ENCODE assay signal across 1 fruit fly cellular context in the genomic region with DNA sequence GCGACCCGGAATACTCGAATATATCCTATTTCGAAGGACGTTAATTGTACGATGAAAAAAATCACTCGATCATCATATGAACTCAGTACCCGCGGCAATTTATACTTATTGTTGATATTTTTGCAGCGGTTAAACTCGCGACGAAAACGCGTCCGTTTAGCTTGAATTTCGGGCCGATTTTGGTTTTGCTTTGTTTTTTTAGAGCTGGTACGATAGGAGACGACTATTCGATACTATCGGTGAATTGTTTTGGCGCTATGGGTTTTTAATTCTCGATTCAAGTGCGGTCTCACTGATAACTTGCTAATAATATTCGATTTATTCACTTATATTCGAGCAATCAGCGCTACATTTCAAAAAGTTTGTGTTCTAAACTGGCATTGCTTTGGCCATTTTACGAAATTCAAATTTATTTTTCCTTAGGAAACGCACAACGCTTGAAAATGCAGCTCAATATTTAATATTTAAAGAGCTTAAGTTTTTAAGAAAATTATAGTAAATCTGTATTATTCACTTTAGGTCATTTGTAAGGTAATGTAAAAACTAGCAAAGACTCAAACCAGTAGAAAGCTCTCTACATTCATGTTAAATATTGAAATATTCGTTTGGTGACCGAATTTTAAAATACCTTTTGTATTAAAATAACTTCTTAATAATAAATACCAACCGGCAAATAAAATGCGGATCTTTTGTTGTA.
TF ChIP-seq lines count a peak whose summit lies in the region.

Gene Spn (minus strand): TSS at position 175 of the 697 bp plus-strand sequence.

TF ChIP-seq in whole organism, embryonic, 481 proteins besides CTCF, POLR2A, EP300 and RAD21 (continued from another document and continues in another):
- TF ChIP-seq CG10147 (GFP tag; optimal IDR thresholded peaks at IDR 0.05; lab: Kevin White, UChicago), result no peak
- TF ChIP-seq CG33213 (GFP tag; optimal IDR thresholded peaks at IDR 0.05; lab: Kevin White, UChicago), result peak; percentile 80
- TF ChIP-seq CG11695 (GFP tag; IDR thresholded peaks at IDR 0.05; lab: Robert Waterston, UW), result no peak
- TF ChIP-seq Xrp1 (GFP tag; IDR thresholded peaks at IDR 0.05; lab: Robert Waterston, UW), result no peak
- TF ChIP-seq CG2889 (GFP tag; IDR thresholded peaks at IDR 0.05; lab: Robert Waterston, UW), result no peak
- no peak for TF ChIP-seq CG1529 (GFP tag; optimal IDR thresholded peaks at IDR 0.05; lab: Kevin White, UChicago)
- TF ChIP-seq CG4360 (GFP tag; IDR thresholded peaks at IDR 0.05; lab: Robert Waterston, UW), result no peak
- no peak for TF ChIP-seq Nf-YC (tag; optimal IDR thresholded peaks at IDR 0.05; lab: Kevin White, UChicago)
- no peak for TF ChIP-seq Awh (GFP tag; IDR thresholded peaks at IDR 0.05; lab: Robert Waterston, UW)
- no peak for TF ChIP-seq Poxn (GFP tag; IDR thresholded peaks at IDR 0.05; lab: Robert Waterston, UW)
- TF ChIP-seq CG18599 (GFP tag; optimal IDR thresholded peaks at IDR 0.05; lab: Kevin White, UChicago), result peak; percentile 33
- TF ChIP-seq Tbp (GFP tag; optimal IDR thresholded peaks at IDR 0.05; lab: Kevin White, UChicago), result no peak
- peak; percentile 86 for TF ChIP-seq Lhr (GFP tag; optimal IDR thresholded peaks at IDR 0.05; lab: Kevin White, UChicago)
- no peak for TF ChIP-seq kni (GFP tag; optimal IDR thresholded peaks at IDR 0.05; lab: Kevin White, UChicago)
- no peak for TF ChIP-seq sima (GFP tag; optimal IDR thresholded peaks at IDR 0.05; lab: Kevin White, UChicago)
- TF ChIP-seq chm (GFP tag; IDR thresholded peaks at IDR 0.05; lab: Robert Waterston, UW), result peak; percentile 82
- TF ChIP-seq Dp (GFP tag; optimal IDR thresholded peaks at IDR 0.05; lab: Kevin White, UChicago), result peak; percentile 91
- TF ChIP-seq lbe (GFP tag; optimal IDR thresholded peaks at IDR 0.05; lab: Kevin White, UChicago), result peak; percentile 22
- TF ChIP-seq sqz (GFP tag; optimal IDR thresholded peaks at IDR 0.05; lab: Kevin White, UChicago), result peak; percentile 16
- TF ChIP-seq Dip3 (GFP tag; optimal IDR thresholded peaks at IDR 0.05; lab: Kevin White, UChicago), result no peak
- TF ChIP-seq crp (GFP tag; optimal IDR thresholded peaks at IDR 0.05; lab: Kevin White, UChicago), result no peak
- TF ChIP-seq tin (GFP tag; optimal IDR thresholded peaks at IDR 0.05; lab: Kevin White, UChicago), result no peak
- TF ChIP-seq gsb-n (tag; optimal IDR thresholded peaks at IDR 0.05; lab: Kevin White, UChicago), result no peak
- TF ChIP-seq gfzf (GFP tag; optimal IDR thresholded peaks at IDR 0.05; lab: Kevin White, UChicago), result peak; percentile 95
- no peak for TF ChIP-seq gce (GFP tag; IDR thresholded peaks at IDR 0.05; lab: Robert Waterston, UW)
- TF ChIP-seq CG4707 (GFP tag; optimal IDR thresholded peaks at IDR 0.05; lab: Kevin White, UChicago), result no peak
- TF ChIP-seq CG4328 (GFP tag; optimal IDR thresholded peaks at IDR 0.05; lab: Kevin White, UChicago), result no peak
- no peak; the same call in 3 of the 4 replicates for TF ChIP-seq Gug (GFP tag; IDR thresholded peaks at IDR 0.05; lab: Robert Waterston, UW)
- TF ChIP-seq CG34376 (GFP tag; optimal IDR thresholded peaks at IDR 0.05; lab: Kevin White, UChicago), result peak; percentile 20
- TF ChIP-seq Dad (GFP tag; optimal IDR thresholded peaks at IDR 0.05; lab: Kevin White, UChicago), result no peak
- no peak for TF ChIP-seq CG17802 (tag; optimal IDR thresholded peaks at IDR 0.05; lab: Kevin White, UChicago)
- TF ChIP-seq her (GFP tag; optimal IDR thresholded peaks at IDR 0.05; lab: Kevin White, UChicago), result peak; percentile 42
- TF ChIP-seq aop (GFP tag; IDR thresholded peaks at IDR 0.05; lab: Robert Waterston, UW), result no peak
- peak; percentile 89 for TF ChIP-seq stwl (tag; optimal IDR thresholded peaks at IDR 0.05; lab: Kevin White, UChicago)
- peak; percentile 94 for TF ChIP-seq pzg (GFP tag; optimal IDR thresholded peaks at IDR 0.05; lab: Kevin White, UChicago)
- TF ChIP-seq cg (GFP tag; optimal IDR thresholded peaks at IDR 0.05; lab: Kevin White, UChicago), result no peak
- peak; percentile 24 for TF ChIP-seq Fer1 (GFP tag; optimal IDR thresholded peaks at IDR 0.05; lab: Kevin White, UChicago)
- no peak for TF ChIP-seq CG10959 (GFP tag; IDR thresholded peaks at IDR 0.05; lab: Robert Waterston, UW)
- peak; percentile 40 for TF ChIP-seq pho (GFP tag; optimal IDR thresholded peaks at IDR 0.05; lab: Kevin White, UChicago)
- TF ChIP-seq btn (GFP tag; optimal IDR thresholded peaks at IDR 0.05; lab: Kevin White, UChicago), result no peak
- TF ChIP-seq Drgx (GFP tag; IDR thresholded peaks at IDR 0.05; lab: Robert Waterston, UW), result peak; percentile 61
- TF ChIP-seq wek (GFP tag; optimal IDR thresholded peaks at IDR 0.05; lab: Kevin White, UChicago), result no peak
- TF ChIP-seq CG18011 (GFP tag; optimal IDR thresholded peaks at IDR 0.05; lab: Kevin White, UChicago), result no peak
- no peak for TF ChIP-seq ATbp (GFP tag; optimal IDR thresholded peaks at IDR 0.05; lab: Kevin White, UChicago)
- no peak for TF ChIP-seq CG4820 (GFP tag; optimal IDR thresholded peaks at IDR 0.05; lab: Kevin White, UChicago)
- peak; percentile 98 for TF ChIP-seq Sry-δ (GFP tag; optimal IDR thresholded peaks at IDR 0.05; lab: Kevin White, UChicago)
- TF ChIP-seq Stat92E (GFP tag; optimal IDR thresholded peaks at IDR 0.05; lab: Kevin White, UChicago), result peak in 1 of 3 experiments; percentile 81
- peak; percentile 49; the same call in 1 of the 3 replicates for TF ChIP-seq ci (GFP tag; IDR thresholded peaks at IDR 0.05; lab: Robert Waterston, UW)
- peak; percentile 99 for TF ChIP-seq bbx (GFP tag; IDR thresholded peaks at IDR 0.05; lab: Robert Waterston, UW; ENCODE audit: partially characterized antibody)
- TF ChIP-seq CG1647 (GFP tag; optimal IDR thresholded peaks at IDR 0.05; lab: Kevin White, UChicago), result no peak
- no peak for TF ChIP-seq Doc2 (GFP tag; IDR thresholded peaks at IDR 0.05; lab: Robert Waterston, UW)
- TF ChIP-seq ham (GFP tag; IDR thresholded peaks at IDR 0.05; lab: Robert Waterston, UW), result no peak
- peak; percentile 60 for TF ChIP-seq sob (GFP tag; IDR thresholded peaks at IDR 0.05; lab: Robert Waterston, UW)
- no peak for TF ChIP-seq CG2199 (GFP tag; IDR thresholded peaks at IDR 0.05; lab: Robert Waterston, UW)
- no peak for TF ChIP-seq zfh1 (GFP tag; IDR thresholded peaks at IDR 0.05; lab: Robert Waterston, UW)
- TF ChIP-seq B-H2 (GFP tag; optimal IDR thresholded peaks at IDR 0.05; lab: Kevin White, UChicago), result peak; percentile 30
- TF ChIP-seq sr (GFP tag; IDR thresholded peaks at IDR 0.05; lab: Robert Waterston, UW), result no peak
- TF ChIP-seq dmrt99B (tag; optimal IDR thresholded peaks at IDR 0.05; lab: Kevin White, UChicago), result no peak
- no peak for TF ChIP-seq CG12769 (tag; optimal IDR thresholded peaks at IDR 0.05; lab: Kevin White, UChicago)
- TF ChIP-seq schlank (tag; optimal IDR thresholded peaks at IDR 0.05; lab: Kevin White, UChicago), result no peak
- no peak for TF ChIP-seq en (GFP tag; optimal IDR thresholded peaks at IDR 0.05; lab: Kevin White, UChicago)
- TF ChIP-seq Blimp-1 (GFP tag; optimal IDR thresholded peaks at IDR 0.05; lab: Kevin White, UChicago), result no peak
- TF ChIP-seq CG8924 (tag; optimal IDR thresholded peaks at IDR 0.05; lab: Kevin White, UChicago), result peak; percentile 32
- no peak for TF ChIP-seq CG11085 (GFP tag; IDR thresholded peaks at IDR 0.05; lab: Robert Waterston, UW)
- TF ChIP-seq Sin3A (optimal IDR thresholded peaks at IDR 0.05; lab: Kevin White, UChicago), result peak; percentile 57
- no peak for TF ChIP-seq CG6272 (GFP tag; IDR thresholded peaks at IDR 0.05; lab: Robert Waterston, UW)
- no peak for TF ChIP-seq CG15073 (GFP tag; optimal IDR thresholded peaks at IDR 0.05; lab: Kevin White, UChicago)
- peak; percentile 70 for TF ChIP-seq trem (tag; optimal IDR thresholded peaks at IDR 0.05; lab: Kevin White, UChicago)
- TF ChIP-seq oc (tag; optimal IDR thresholded peaks at IDR 0.05; lab: Kevin White, UChicago), result no peak
- no peak for TF ChIP-seq CG10979 (tag; optimal IDR thresholded peaks at IDR 0.05; lab: Kevin White, UChicago)
- peak; percentile 16 for TF ChIP-seq HLH54F (GFP tag; optimal IDR thresholded peaks at IDR 0.05; lab: Kevin White, UChicago)
- TF ChIP-seq zen2 (GFP tag; IDR thresholded peaks at IDR 0.05; lab: Robert Waterston, UW; ENCODE audit: partially characterized antibody), result peak; percentile 99
- TF ChIP-seq CG11093 (GFP tag; IDR thresholded peaks at IDR 0.05; lab: Robert Waterston, UW), result no peak
- TF ChIP-seq amos (GFP tag; IDR thresholded peaks at IDR 0.05; lab: Robert Waterston, UW; ENCODE audit: partially characterized antibody), result peak; percentile 99
- TF ChIP-seq Max (GFP tag; optimal IDR thresholded peaks at IDR 0.05; lab: Kevin White, UChicago), result no peak
- no peak for TF ChIP-seq H15 (GFP tag; IDR thresholded peaks at IDR 0.05; lab: Robert Waterston, UW)
- TF ChIP-seq Bteb2 (GFP tag; optimal IDR thresholded peaks at IDR 0.05; lab: Kevin White, UChicago), result no peak
- no peak for TF ChIP-seq CG13424 (tag; optimal IDR thresholded peaks at IDR 0.05; lab: Kevin White, UChicago)
- peak; percentile 54 for TF ChIP-seq Sry-β (GFP tag; optimal IDR thresholded peaks at IDR 0.05; lab: Kevin White, UChicago)
- no peak for TF ChIP-seq BtbVII (GFP tag; optimal IDR thresholded peaks at IDR 0.05; lab: Kevin White, UChicago)
- TF ChIP-seq Atf3 (GFP tag; optimal IDR thresholded peaks at IDR 0.05; lab: Kevin White, UChicago), result no peak
- no peak for TF ChIP-seq cwo (GFP tag; optimal IDR thresholded peaks at IDR 0.05; lab: Kevin White, UChicago)
- TF ChIP-seq CG13287 (GFP tag; IDR thresholded peaks at IDR 0.05; lab: Robert Waterston, UW; ENCODE audit: partially characterized antibody), result peak; percentile 99
- TF ChIP-seq HHEX (GFP tag; optimal IDR thresholded peaks at IDR 0.05; lab: Kevin White, UChicago), result no peak
- TF ChIP-seq CG8281 (tag; optimal IDR thresholded peaks at IDR 0.05; lab: Kevin White, UChicago), result no peak
- TF ChIP-seq gcm2 (GFP tag; optimal IDR thresholded peaks at IDR 0.05; lab: Kevin White, UChicago), result no peak
- peak; percentile 47 for TF ChIP-seq CG3847 (GFP tag; IDR thresholded peaks at IDR 0.05; lab: Robert Waterston, UW)
- peak; percentile 18 for TF ChIP-seq Mad (GFP tag; optimal IDR thresholded peaks at IDR 0.05; lab: Kevin White, UChicago)
- peak; percentile 96 for TF ChIP-seq vnd (GFP tag; IDR thresholded peaks at IDR 0.05; lab: Robert Waterston, UW; ENCODE audit: partially characterized antibody)
- peak; percentile 9 for TF ChIP-seq CG12744 (GFP tag; optimal IDR thresholded peaks at IDR 0.05; lab: Kevin White, UChicago)
- peak; percentile 92 for TF ChIP-seq CG7963 (GFP tag; IDR thresholded peaks at IDR 0.05; lab: Robert Waterston, UW; ENCODE audit: partially characterized antibody)
- TF ChIP-seq CG9215 (GFP tag; IDR thresholded peaks at IDR 0.05; lab: Robert Waterston, UW), result no peak
- TF ChIP-seq CG6175 (GFP tag; IDR thresholded peaks at IDR 0.05; lab: Robert Waterston, UW), result no peak
- TF ChIP-seq CG3407 (GFP tag; optimal IDR thresholded peaks at IDR 0.05; lab: Kevin White, UChicago), result no peak
- TF ChIP-seq CG12299 (tag; optimal IDR thresholded peaks at IDR 0.05; lab: Kevin White, UChicago), result peak; percentile 38
- no peak for TF ChIP-seq Adf1 (GFP tag; IDR thresholded peaks at IDR 0.05; lab: Robert Waterston, UW)
- TF ChIP-seq CG11560 (tag; IDR thresholded peaks at IDR 0.05; lab: Robert Waterston, UW), result peak; percentile 99
- no peak for TF ChIP-seq CG9817 (tag; optimal IDR thresholded peaks at IDR 0.05; lab: Kevin White, UChicago)
- no peak for TF ChIP-seq mirr (GFP tag; optimal IDR thresholded peaks at IDR 0.05; lab: Kevin White, UChicago)
- no peak for TF ChIP-seq slou (GFP tag; optimal IDR thresholded peaks at IDR 0.05; lab: Kevin White, UChicago)
- no peak for TF ChIP-seq az2 (GFP tag; optimal IDR thresholded peaks at IDR 0.05; lab: Kevin White, UChicago)
- TF ChIP-seq ara (GFP tag; IDR thresholded peaks at IDR 0.05; lab: Robert Waterston, UW), result no peak
- TF ChIP-seq disco-r (GFP tag; optimal IDR thresholded peaks at IDR 0.05; lab: Kevin White, UChicago), result no peak
- peak; percentile 13 for TF ChIP-seq Hand (GFP tag; optimal IDR thresholded peaks at IDR 0.05; lab: Kevin White, UChicago)
- TF ChIP-seq sug (tag; optimal IDR thresholded peaks at IDR 0.05; lab: Kevin White, UChicago), result peak; percentile 39
- peak; percentile 50 for TF ChIP-seq salm (tag; optimal IDR thresholded peaks at IDR 0.05; lab: Kevin White, UChicago)
- TF ChIP-seq CG10431 (GFP tag; optimal IDR thresholded peaks at IDR 0.05; lab: Kevin White, UChicago), result no peak
- TF ChIP-seq CG5245 (GFP tag; optimal IDR thresholded peaks at IDR 0.05; lab: Kevin White, UChicago), result no peak
- no peak for TF ChIP-seq CG7745 (tag; optimal IDR thresholded peaks at IDR 0.05; lab: Kevin White, UChicago)
- TF ChIP-seq Aef1 (GFP tag; IDR thresholded peaks at IDR 0.05; lab: Robert Waterston, UW), result no peak
- TF ChIP-seq CG3281 (GFP tag; optimal IDR thresholded peaks at IDR 0.05; lab: Kevin White, UChicago), result no peak
- TF ChIP-seq ems (GFP tag; optimal IDR thresholded peaks at IDR 0.05; lab: Kevin White, UChicago), result no peak
- TF ChIP-seq eve (GFP tag; optimal IDR thresholded peaks at IDR 0.05; lab: Kevin White, UChicago), result no peak
- no peak for TF ChIP-seq B-H1 (GFP tag; IDR thresholded peaks at IDR 0.05; lab: Robert Waterston, UW)
- TF ChIP-seq CoRest (tag; optimal IDR thresholded peaks at IDR 0.05; lab: Kevin White, UChicago), result no peak
- TF ChIP-seq cad (GFP tag; optimal IDR thresholded peaks at IDR 0.05; lab: Kevin White, UChicago), result no peak
- no peak for TF ChIP-seq pnt (GFP tag; optimal IDR thresholded peaks at IDR 0.05; lab: Kevin White, UChicago)
- peak; percentile 98 for TF ChIP-seq ato (GFP tag; IDR thresholded peaks at IDR 0.05; lab: Robert Waterston, UW; ENCODE audit: partially characterized antibody)
- TF ChIP-seq otp (GFP tag; IDR thresholded peaks at IDR 0.05; lab: Robert Waterston, UW), result no peak
- no peak for TF ChIP-seq CG13296 (GFP tag; optimal IDR thresholded peaks at IDR 0.05; lab: Kevin White, UChicago)
- TF ChIP-seq tap (tag; optimal IDR thresholded peaks at IDR 0.05; lab: Kevin White, UChicago), result no peak
- no peak for TF ChIP-seq twi (tag; optimal IDR thresholded peaks at IDR 0.05; lab: Kevin White, UChicago)
- TF ChIP-seq CG11247 (GFP tag; IDR thresholded peaks at IDR 0.05; lab: Robert Waterston, UW), result no peak
- no peak for TF ChIP-seq CG9727 (GFP tag; optimal IDR thresholded peaks at IDR 0.05; lab: Kevin White, UChicago)
- no peak for TF ChIP-seq HLH3B (GFP tag; IDR thresholded peaks at IDR 0.05; lab: Robert Waterston, UW)
- TF ChIP-seq H2.0 (GFP tag; IDR thresholded peaks at IDR 0.05; lab: Robert Waterston, UW), result no peak
- no peak for TF ChIP-seq luna (GFP tag; optimal IDR thresholded peaks at IDR 0.05; lab: Kevin White, UChicago)
- no peak for TF ChIP-seq abd-A (tag; optimal IDR thresholded peaks at IDR 0.05; lab: Kevin White, UChicago)
- peak; percentile 96 for TF ChIP-seq CG2129 (GFP tag; IDR thresholded peaks at IDR 0.05; lab: Robert Waterston, UW; ENCODE audit: partially characterized antibody)
